Fruit fly (Drosophila melanogaster): ENCODE results near the gene RtGEF.

RtGEF gene

dm6 chr2L:20341211-20341998 is 8.8 kb upstream of the RtGEF start:
- TF ChIP-seq noc (tag; optimal IDR thresholded peaks at IDR 0.05) = no peak

dm6 chr2L:20341999-20342325 is 8.3 kb upstream of the RtGEF start:
- TF ChIP-seq noc (tag; optimal IDR thresholded peaks at IDR 0.05) = no peak

dm6 chr2L:20351723-20352122 is 1.5 kb downstream of the RtGEF start:
- TF ChIP-seq noc (tag; optimal IDR thresholded peaks at IDR 0.05) = no peak

dm6 chr2L:20352200-20352599 is 2.0 kb downstream of the RtGEF start:
- TF ChIP-seq noc (tag; optimal IDR thresholded peaks at IDR 0.05) = no peak

dm6 chr2L:20352727-20353126 is 2.5 kb downstream of the RtGEF start:
- TF ChIP-seq noc (tag; optimal IDR thresholded peaks at IDR 0.05) = no peak

- no peak for TF ChIP-seq noc (tag; optimal IDR thresholded peaks at IDR 0.05)
Observed at dm6 chr2L:20370151-20370550, 19.9 kb downstream of the RtGEF start.

dm6 chr2L:20371451-20371850 is 21.2 kb downstream of the RtGEF start:
- TF ChIP-seq noc (tag; optimal IDR thresholded peaks at IDR 0.05) = no peak

dm6 chr2L:20374054-20374507 is 23.8 kb downstream of the RtGEF start, which contains the start of gene Ugt37A1:
TSS of gene Ugt37A1 (minus strand) at chr2L:20374104.
- TF ChIP-seq noc (tag; optimal IDR thresholded peaks at IDR 0.05) = no peak

dm6 chr2L:20381329-20381728 is 31.1 kb downstream of the RtGEF start:
- no peak for TF ChIP-seq noc (tag; optimal IDR thresholded peaks at IDR 0.05)

dm6 chr2L:20382141-20382815 is 32.0 kb downstream of the RtGEF start, which contains the start of gene CG16798:
TSS of gene CG16798 (minus strand) at chr2L:20382356.
- no peak for TF ChIP-seq noc (tag; optimal IDR thresholded peaks at IDR 0.05)

- TF ChIP-seq noc (tag; optimal IDR thresholded peaks at IDR 0.05) = peak; percentile 65
Observed at dm6 chr2L:20390004-20390403, 39.8 kb downstream of the RtGEF start.

- TF ChIP-seq noc (tag; optimal IDR thresholded peaks at IDR 0.05) = no peak
Observed at dm6 chr2L:20397032-20397431, 46.8 kb downstream of the RtGEF start.

dm6 chr2L:20399239-20399638 is 49.0 kb downstream of the RtGEF start:
- TF ChIP-seq noc (tag; optimal IDR thresholded peaks at IDR 0.05) = no peak

dm6 chr2L:20400875-20401274 is 50.6 kb downstream of the RtGEF start:
- TF ChIP-seq noc (tag; optimal IDR thresholded peaks at IDR 0.05) = no peak

dm6 chr2L:20401408-20401807 is 51.2 kb downstream of the RtGEF start:
- TF ChIP-seq noc (tag; optimal IDR thresholded peaks at IDR 0.05) = no peak

- TF ChIP-seq noc (tag; optimal IDR thresholded peaks at IDR 0.05) = no peak
Observed at dm6 chr2L:20413826-20414225, 63.6 kb downstream of the RtGEF start.

dm6 chr2L:20414750-20415211 is 64.5 kb downstream of the RtGEF start, which contains the start of gene CG10947:
TSS of gene CG10947 (minus strand) at chr2L:20414800.
- no peak for TF ChIP-seq noc (tag; optimal IDR thresholded peaks at IDR 0.05)

Measured in whole organism, larva.